Worm (Caenorhabditis elegans) whole organism, L2 larva: ENCODE data around the gene nspc-12.

Source experiments
- alr-1 ChIP-seq: fragments of 150-350 bp; optimal IDR thresholded peaks from 2 replicates; lab custom pipeline; 2014; ENCODE audit warnings: missing biosample characterization, missing genetic modification characterization
- aly-2 ChIP-seq: fragments of 150-350 bp; optimal IDR thresholded peaks from 2 replicates; lab custom pipeline; 2014; ENCODE audit warnings: missing biosample characterization, missing genetic modification characterization
- ama-1 ChIP-seq: fragments of 150-350 bp; optimal IDR thresholded peaks from 2 replicates; lab custom pipeline; 2018; ENCODE audit warnings: inconsistent platforms
- ceh-82 ChIP-seq: fragments of 150-350 bp; optimal IDR thresholded peaks from 2 replicates; lab custom pipeline; 2014; ENCODE audit warnings: missing biosample characterization, missing genetic modification characterization
- dmd-4 ChIP-seq: sonication (generic microtip); optimal IDR thresholded peaks from 2 replicates; lab custom pipeline; 2017; ENCODE audit warnings: missing biosample characterization, missing genetic modification characterization
- lin-11 ChIP-seq: fragments of 150-350 bp; sonication (generic microtip); optimal IDR thresholded peaks from 2 replicates; lab custom pipeline; 2014; ENCODE audit warnings: missing biosample characterization, missing genetic modification characterization, inconsistent platforms, mixed read lengths
- lin-13 ChIP-seq: fragments of 150-350 bp; optimal IDR thresholded peaks from 2 replicates; lab custom pipeline; 2014; ENCODE audit warnings: missing biosample characterization, missing genetic modification reagents, missing genetic modification characterization
- lsy-2 ChIP-seq, 2 experiments: fragments of 150-350 bp in 1 of 2; sonication (generic microtip) in 1 of 2; optimal IDR thresholded peaks; 2 replicates each; lab custom pipeline; 2014 to 2017; ENCODE audit warnings: missing biosample characterization in 2 of 2, missing genetic modification characterization in 2 of 2
- ztf-4 ChIP-seq: fragments of 150-350 bp; optimal IDR thresholded peaks from 2 replicates; lab custom pipeline; 2014; ENCODE audit warnings: missing biosample characterization, missing genetic modification characterization

ce11 chrX:12314395-12314794 lies 42.1 kb downstream of the nspc-12 start:
- no peak for TF ChIP-seq ama-1 (lab: Kevin White, UChicago)
- TF ChIP-seq alr-1 (tag; lab: Kevin White, UChicago), result no peak
- no peak for TF ChIP-seq lin-11 (tag; lab: Kevin White, UChicago)
- TF ChIP-seq ztf-4 (tag; lab: Kevin White, UChicago), result no peak
- TF ChIP-seq dmd-4, result no peak
- no peak for TF ChIP-seq lin-13 (GFP tag; lab: Kevin White, UChicago)
- no peak for TF ChIP-seq lsy-2 (tag; optimal IDR thresholded peaks at IDR 0.05; lab: Kevin White, UChicago)
- TF ChIP-seq ceh-82 (tag; lab: Kevin White, UChicago), result no peak
- TF ChIP-seq aly-2, result no peak
